Fruit fly (Drosophila melanogaster): Measurements from ENCODE around the gene Mhcl.

- TF ChIP-seq Sox102F (GFP tag; optimal IDR thresholded peaks at IDR 0.05) (no peak), Hr39 (GFP tag; optimal IDR thresholded peaks at IDR 0.05) (no peak), Sox15 (GFP tag; optimal IDR thresholded peaks at IDR 0.05) (no peak), CG6854 (GFP tag; optimal IDR thresholded peaks at IDR 0.05) (no peak), Sox14 (GFP tag; optimal IDR thresholded peaks at IDR 0.05) (no peak), CG11902 (GFP tag; optimal IDR thresholded peaks at IDR 0.05) (no peak), Eip78C (GFP tag) (no peak), CG7368 (GFP tag; optimal IDR thresholded peaks at IDR 0.05) (no peak), Gug (GFP tag; IDR thresholded peaks at IDR 0.05) (no peak), Hr38 (GFP tag; optimal IDR thresholded peaks at IDR 0.05) (no peak)
Measured at dm6 chr3R:16078247-16078646, 20.3 kb downstream of the Mhcl start.
